Worm (Caenorhabditis elegans): ENCODE data around the gene glb-1.
A peak's percentile ranks its signal among the peaks of the same experiment; 100 is the strongest.

Gene glb-1

DNA sequence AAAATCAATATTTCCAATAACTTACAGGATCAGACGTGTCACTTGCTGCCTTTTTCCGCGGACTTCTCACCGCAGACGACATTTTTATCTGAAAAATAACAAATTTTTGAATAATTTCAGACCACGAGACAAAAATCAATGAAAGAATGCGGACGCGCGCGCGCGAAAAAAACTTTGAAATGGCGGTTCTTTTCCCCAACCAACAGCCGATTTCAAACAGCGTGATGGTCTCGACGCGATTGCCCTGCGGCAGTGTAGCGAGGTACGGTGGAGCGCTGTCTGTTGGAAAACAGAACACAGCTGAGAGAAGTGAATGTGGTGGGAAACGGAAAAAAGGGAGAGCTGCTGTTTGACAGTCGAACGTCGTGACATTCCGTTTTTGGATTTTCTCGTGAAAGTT, 19.0 kb downstream of the glb-1 start, which contains the start of gene lin-9 (continued):
- TF ChIP-seq ztf-11 (tag; optimal IDR thresholded peaks at IDR 0.05) (no peak), T26A8.4 (GFP tag; IDR thresholded peaks at IDR 0.05) (peak; percentile 98), nhr-76 (tag; optimal IDR thresholded peaks at IDR 0.05) (no peak), mdl-1 (tag; optimal IDR thresholded peaks at IDR 0.05) (peak; percentile 15 to 82), fkh-10 (GFP tag; optimal IDR thresholded peaks at IDR 0.05) (peak; percentile 97), lin-39 (tag; optimal IDR thresholded peaks at IDR 0.05) (no peak), ceh-28 (tag; optimal IDR thresholded peaks at IDR 0.05) (peak; percentile 35), nhr-11 (tag; optimal IDR thresholded peaks at IDR 0.05) (peak; percentile 96), ceh-32 (tag; optimal IDR thresholded peaks at IDR 0.05; ENCODE audit: poor library complexity) (peak; percentile 76), gei-8 (GFP tag; optimal IDR thresholded peaks at IDR 0.05) (no peak), Y75B8A.6 (GFP tag; IDR thresholded peaks at IDR 0.05) (no peak), dpl-1 (GFP tag; optimal IDR thresholded peaks at IDR 0.05) (peak; percentile 97), nhr-42 (GFP tag; IDR thresholded peaks at IDR 0.05) (peak; percentile 90), lin-38 (GFP tag; IDR thresholded peaks at IDR 0.05) (peak; percentile 92), ama-1 (optimal IDR thresholded peaks at IDR 0.05) (peak; percentile 47), F26F4.8 (GFP tag; conservative IDR thresholded peaks at IDR 0.05) (no peak), ceh-62 (tag; optimal IDR thresholded peaks at IDR 0.05) (no peak), unc-62 (GFP tag; optimal IDR thresholded peaks at IDR 0.05 in 1 of 2) (peak; percentile 3 to 98), unc-62 (tag; optimal IDR thresholded peaks at IDR 0.05) (no peak), hif-1 (tag; optimal IDR thresholded peaks at IDR 0.05) (peak; percentile 57 to 89), cey-2 (tag; optimal IDR thresholded peaks at IDR 0.05; ENCODE audit: borderline replicate concordance, insufficient read depth) (no peak), tag-97 (GFP tag; IDR thresholded peaks at IDR 0.05) (no peak), dmd-8 (GFP tag; IDR thresholded peaks at IDR 0.05) (no peak), Y105C5A.15 (GFP tag; IDR thresholded peaks at IDR 0.05) (no peak), aha-1 (tag) (peak; percentile 100), zip-2 (tag; optimal IDR thresholded peaks at IDR 0.05) (peak; percentile 20), F49E8.2 (tag; optimal IDR thresholded peaks at IDR 0.05; ENCODE audit: borderline replicate concordance) (peak; percentile 70), lim-7 (GFP tag; IDR thresholded peaks at IDR 0.05) (no peak), lin-29 (GFP tag; IDR thresholded peaks at IDR 0.05) (peak; percentile 78), aly-2 (tag; optimal IDR thresholded peaks at IDR 0.05) (no peak), egl-27 (tag; optimal IDR thresholded peaks at IDR 0.05) (no peak), madf-9 (GFP tag; conservative IDR thresholded peaks at IDR 0.05) (peak; percentile 86), dmd-6 (GFP tag; IDR thresholded peaks at IDR 0.05) (peak; percentile 96), zfp-3 (GFP tag; conservative IDR thresholded peaks at IDR 0.05) (peak; percentile 91), daf-16 (GFP tag; optimal IDR thresholded peaks at IDR 0.05) (peak; percentile 64 to 91), daf-16 (tag; optimal IDR thresholded peaks at IDR 0.05) (peak; percentile 89), snpc-4 (tag; optimal IDR thresholded peaks at IDR 0.05) (no peak), duxl-1 (tag; optimal IDR thresholded peaks at IDR 0.05; ENCODE audit: poor library complexity) (peak; percentile 94), nhr-111 (GFP tag; optimal IDR thresholded peaks at IDR 0.05) (no peak), nhr-77 (tag; optimal IDR thresholded peaks at IDR 0.05) (peak; percentile 86), daf-12 (tag; optimal IDR thresholded peaks at IDR 0.05) (no peak), ctbp-1 (GFP tag; IDR thresholded peaks at IDR 0.05) (peak; percentile 97), hlh-11 (tag; optimal IDR thresholded peaks at IDR 0.05) (peak; percentile 100), Y5F2A.4 (GFP tag; optimal IDR thresholded peaks at IDR 0.05) (peak; percentile 2), zip-11 (GFP tag; IDR thresholded peaks at IDR 0.05) (no peak), attf-4 (tag; optimal IDR thresholded peaks at IDR 0.05) (no peak), pha-4 (GFP tag; IDR thresholded peaks at IDR 0.05) (peak; percentile 93), pha-4 (tag; optimal IDR thresholded peaks at IDR 0.05) (no peak), spr-3 (GFP tag; optimal IDR thresholded peaks at IDR 0.05) (peak; percentile 91), vab-7 (GFP tag; IDR thresholded peaks at IDR 0.05) (peak; percentile 76), mes-2 (tag; optimal IDR thresholded peaks at IDR 0.05; ENCODE audit: poor library complexity, severe bottlenecking) (peak; percentile 95), D1046.2 (GFP tag; IDR thresholded peaks at IDR 0.05) (peak; percentile 86), ceh-20 (GFP tag; IDR thresholded peaks at IDR 0.05) (peak; percentile 95)
